Worm (Caenorhabditis elegans) whole organism, mixed stage, embryonic: Measurements from ENCODE around the gene exp-1.

ENCODE experiments used
- ceh-39 ChIP-seq: fragments of 150-350 bp; optimal IDR thresholded peaks from 2 replicates; lab custom pipeline; 2014; ENCODE audit warnings: missing biosample characterization, missing genetic modification characterization
- ceh-83 ChIP-seq: fragments of 200-800 bp; sonication (Bioruptor generic); optimal IDR thresholded peaks from 2 replicates; lab custom pipeline; 2018; ENCODE audit warnings: mild to moderate bottlenecking, missing genetic modification characterization, missing compliant biosample characterization
- elt-1 ChIP-seq: sonication (generic microtip); optimal IDR thresholded peaks from 2 replicates; lab custom pipeline; 2017; ENCODE audit warnings: missing genetic modification characterization, mild to moderate bottlenecking, missing compliant biosample characterization, antibody characterized with exemption, moderate library complexity, borderline replicate concordance; ENCODE audit not compliant: insufficient read depth
- elt-3 ChIP-seq: fragments of 150-350 bp; optimal IDR thresholded peaks from 2 replicates; lab custom pipeline; 2014; ENCODE audit warnings: missing biosample characterization, missing genetic modification characterization
- mab-5 ChIP-seq: fragments of 150-350 bp; optimal IDR thresholded peaks from 2 replicates; lab custom pipeline; 2014; ENCODE audit warnings: missing biosample characterization, missing genetic modification characterization
- mep-1 ChIP-seq: fragments of 150-350 bp; optimal IDR thresholded peaks from 2 replicates; lab custom pipeline; 2017; ENCODE audit warnings: missing biosample characterization, missing genetic modification reagents, missing genetic modification characterization, inconsistent platforms
- mls-2 ChIP-seq: sonication (generic microtip); optimal IDR thresholded peaks from 2 replicates; lab custom pipeline; 2016; ENCODE audit warnings: mild to moderate bottlenecking, missing genetic modification characterization, moderate library complexity, missing compliant biosample characterization
- nhr-237 ChIP-seq: fragments of 150-350 bp; optimal IDR thresholded peaks from 2 replicates; lab custom pipeline; 2014; ENCODE audit warnings: missing biosample characterization, missing genetic modification characterization
- nhr-76 ChIP-seq: sonication (generic microtip); optimal IDR thresholded peaks from 2 replicates; lab custom pipeline; 2017; ENCODE audit warnings: missing biosample characterization, missing genetic modification characterization
- pha-4 ChIP-seq: fragments of 150-350 bp; optimal IDR thresholded peaks from 2 replicates; lab custom pipeline; 2018; ENCODE audit warnings: missing biosample characterization, missing genetic modification reagents, missing genetic modification characterization
- snpc-4 ChIP-seq: fragments of 150-350 bp; optimal IDR thresholded peaks from 2 replicates; lab custom pipeline; 2014; ENCODE audit warnings: missing biosample characterization, missing genetic modification characterization
- unc-39 ChIP-seq: fragments of 150-350 bp; optimal IDR thresholded peaks from 2 replicates; lab custom pipeline; 2014; ENCODE audit warnings: missing biosample characterization, missing genetic modification characterization
- unc-62 ChIP-seq: fragments of 150-350 bp; optimal IDR thresholded peaks from 2 replicates; lab custom pipeline; 2014; ENCODE audit warnings: missing biosample characterization, missing genetic modification reagents, missing genetic modification characterization
- ztf-11 ChIP-seq: fragments of 150-350 bp; optimal IDR thresholded peaks from 2 replicates; lab custom pipeline; 2014; ENCODE audit warnings: missing biosample characterization, missing genetic modification characterization

ce11 chrII:6123513-6123912 is 37.4 kb downstream of the exp-1 start, which contains the start of gene C29H12.2:
- TF ChIP-seq ztf-11 (tag; lab: Kevin White, UChicago), result no peak
- TF ChIP-seq snpc-4, result no peak
- no peak for TF ChIP-seq nhr-76 (tag; lab: Kevin White, UChicago)
- no peak for TF ChIP-seq unc-62
- no peak for TF ChIP-seq ceh-83
- no peak for TF ChIP-seq nhr-237 (tag; lab: Kevin White, UChicago)
- TF ChIP-seq ceh-39, result no peak
- TF ChIP-seq mab-5 (tag; lab: Kevin White, UChicago), result no peak
- TF ChIP-seq pha-4, result no peak
- no peak for TF ChIP-seq mep-1 (tag; lab: Kevin White, UChicago)
- no peak for TF ChIP-seq unc-39 (tag; lab: Kevin White, UChicago)
- no peak for TF ChIP-seq elt-1
- TF ChIP-seq mls-2 (tag; lab: Kevin White, UChicago), result no peak
- no peak for TF ChIP-seq elt-3 (tag; lab: Kevin White, UChicago)
